Fruit fly (Drosophila melanogaster): Measurements from ENCODE around the gene Doc3.

Gene Doc3

dm6 chr3L:8985132-8985847 is 19.7 kb upstream of the Doc3 start:
- TF ChIP-seq EcR (GFP tag; optimal IDR thresholded peaks at IDR 0.05), result no peak
- no peak for TF ChIP-seq CG8478 (optimal IDR thresholded peaks at IDR 0.05)
- no peak for TF ChIP-seq psq (optimal IDR thresholded peaks at IDR 0.05)
- TF ChIP-seq Dll (optimal IDR thresholded peaks at IDR 0.05), result no peak
- TF ChIP-seq pan (optimal IDR thresholded peaks at IDR 0.05), result no peak
- no peak for TF ChIP-seq usp (GFP tag; optimal IDR thresholded peaks at IDR 0.05)

dm6 chr3L:8985848-8986320 is 19.1 kb upstream of the Doc3 start, which contains the start of gene Galk:
Galk (minus strand) TSS chr3L:8986091.
- no peak for TF ChIP-seq Dll (optimal IDR thresholded peaks at IDR 0.05)
- no peak for TF ChIP-seq psq (optimal IDR thresholded peaks at IDR 0.05)
- TF ChIP-seq CG8478 (optimal IDR thresholded peaks at IDR 0.05), result no peak
- TF ChIP-seq usp (GFP tag; optimal IDR thresholded peaks at IDR 0.05), result no peak
- no peak for TF ChIP-seq EcR (GFP tag; optimal IDR thresholded peaks at IDR 0.05)
- TF ChIP-seq pan (optimal IDR thresholded peaks at IDR 0.05), result no peak

- TF ChIP-seq pan (optimal IDR thresholded peaks at IDR 0.05), result no peak
- no peak for TF ChIP-seq CG8478 (optimal IDR thresholded peaks at IDR 0.05)
- TF ChIP-seq EcR (GFP tag; optimal IDR thresholded peaks at IDR 0.05), result no peak
- TF ChIP-seq usp (GFP tag; optimal IDR thresholded peaks at IDR 0.05), result no peak
- TF ChIP-seq psq (optimal IDR thresholded peaks at IDR 0.05), result no peak
- TF ChIP-seq Dll (optimal IDR thresholded peaks at IDR 0.05), result no peak
Measured at dm6 chr3L:8986582-8986981, 18.4 kb upstream of the Doc3 start, which contains the start of gene CG5068. CG5068 (plus strand) TSS chr3L:8986710.

dm6 chr3L:8990128-8990527 is 14.9 kb upstream of the Doc3 start, which contains the start of gene CG5280:
CG5280 (minus strand) TSS chr3L:8990228.
- no peak for TF ChIP-seq EcR (GFP tag; optimal IDR thresholded peaks at IDR 0.05)
- TF ChIP-seq pan (optimal IDR thresholded peaks at IDR 0.05), result no peak
- TF ChIP-seq CG8478 (optimal IDR thresholded peaks at IDR 0.05), result no peak
- TF ChIP-seq psq (optimal IDR thresholded peaks at IDR 0.05), result no peak
- no peak for TF ChIP-seq usp (GFP tag; optimal IDR thresholded peaks at IDR 0.05)
- no peak for TF ChIP-seq Dll (optimal IDR thresholded peaks at IDR 0.05)

dm6 chr3L:8996173-8996767 is 8.7 kb upstream of the Doc3 start:
- no peak for TF ChIP-seq psq (optimal IDR thresholded peaks at IDR 0.05)
- TF ChIP-seq EcR (GFP tag; optimal IDR thresholded peaks at IDR 0.05), result no peak
- TF ChIP-seq pan (optimal IDR thresholded peaks at IDR 0.05), result no peak
- TF ChIP-seq CG8478 (optimal IDR thresholded peaks at IDR 0.05), result no peak
- no peak for TF ChIP-seq Dll (optimal IDR thresholded peaks at IDR 0.05)
- no peak for TF ChIP-seq usp (GFP tag; optimal IDR thresholded peaks at IDR 0.05)

- TF ChIP-seq Dll (optimal IDR thresholded peaks at IDR 0.05) (peak; percentile 81), CG8478 (optimal IDR thresholded peaks at IDR 0.05) (no peak)
Measured at dm6 chr3L:8996899-8997685, 7.9 kb upstream of the Doc3 start.

dm6 chr3L:8997686-8998239 is 7.2 kb upstream of the Doc3 start, which contains the start of the genes smg and CG5087:
smg (minus strand) TSS chr3L:8997989.
CG5087 (plus strand) TSS chr3L:8998184.
- TF ChIP-seq usp (GFP tag; optimal IDR thresholded peaks at IDR 0.05) (no peak), CG8478 (optimal IDR thresholded peaks at IDR 0.05) (no peak), EcR (GFP tag; optimal IDR thresholded peaks at IDR 0.05) (no peak), psq (optimal IDR thresholded peaks at IDR 0.05) (no peak), Dll (optimal IDR thresholded peaks at IDR 0.05) (no peak), pan (optimal IDR thresholded peaks at IDR 0.05) (no peak)

dm6 chr3L:9002527-9002926 is 2.5 kb upstream of the Doc3 start:
- TF ChIP-seq psq (optimal IDR thresholded peaks at IDR 0.05), result no peak
- TF ChIP-seq EcR (GFP tag; optimal IDR thresholded peaks at IDR 0.05), result no peak
- no peak for TF ChIP-seq Dll (optimal IDR thresholded peaks at IDR 0.05)
- TF ChIP-seq usp (GFP tag; optimal IDR thresholded peaks at IDR 0.05), result no peak
- no peak for TF ChIP-seq pan (optimal IDR thresholded peaks at IDR 0.05)
- no peak for TF ChIP-seq CG8478 (optimal IDR thresholded peaks at IDR 0.05)

- TF ChIP-seq pan (optimal IDR thresholded peaks at IDR 0.05) (no peak), Dll (optimal IDR thresholded peaks at IDR 0.05) (no peak), EcR (GFP tag; optimal IDR thresholded peaks at IDR 0.05) (no peak), psq (optimal IDR thresholded peaks at IDR 0.05) (no peak), usp (GFP tag; optimal IDR thresholded peaks at IDR 0.05) (no peak), CG8478 (optimal IDR thresholded peaks at IDR 0.05) (no peak)
Measured at dm6 chr3L:9003369-9003768, 1.6 kb upstream of the Doc3 start.

- no peak for TF ChIP-seq psq (optimal IDR thresholded peaks at IDR 0.05)
- TF ChIP-seq CG8478 (optimal IDR thresholded peaks at IDR 0.05), result no peak
- TF ChIP-seq Dll (optimal IDR thresholded peaks at IDR 0.05), result no peak
- TF ChIP-seq EcR (GFP tag; optimal IDR thresholded peaks at IDR 0.05), result no peak
- no peak for TF ChIP-seq usp (GFP tag; optimal IDR thresholded peaks at IDR 0.05)
- no peak for TF ChIP-seq pan (optimal IDR thresholded peaks at IDR 0.05)
Measured at dm6 chr3L:9009738-9010137, 4.7 kb downstream of the Doc3 start, which contains the start of gene CG5194. CG5194 (minus strand) TSS chr3L:9009838.

Data from whole organism.